In the genomic region with DNA sequence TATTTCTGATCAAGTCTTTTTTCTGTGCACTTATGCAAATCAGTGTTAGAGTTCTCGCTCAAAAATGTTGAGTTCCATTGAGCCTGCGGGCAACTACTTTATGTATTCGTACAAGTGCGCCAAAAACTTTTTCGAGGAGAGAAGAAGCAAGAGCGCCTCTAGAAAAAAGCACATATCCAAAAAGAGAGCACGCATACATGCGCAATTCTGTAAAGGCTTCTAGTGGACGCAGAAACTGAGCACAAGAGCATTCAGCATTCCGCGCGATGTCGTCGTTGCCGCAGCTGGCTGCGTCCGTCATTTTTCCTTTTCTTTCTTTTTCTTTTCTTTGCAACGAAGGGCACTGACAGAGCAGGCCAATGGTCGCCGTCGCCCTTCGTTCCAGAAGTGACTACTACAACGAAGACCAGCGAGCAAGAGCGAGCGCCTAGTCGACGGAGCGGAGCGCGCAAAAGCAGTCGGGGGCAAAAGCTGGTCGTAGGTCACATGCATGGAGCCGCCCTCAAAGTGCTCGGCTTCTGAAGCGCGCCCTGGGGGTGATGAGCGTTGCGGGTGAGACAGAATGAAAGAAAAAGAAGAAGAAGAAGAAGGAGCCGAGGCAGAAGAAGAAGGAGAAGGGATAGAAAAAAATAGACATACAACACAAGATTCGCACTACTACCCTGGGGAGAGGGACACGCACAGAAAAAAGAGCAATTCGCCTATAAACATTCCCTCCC, we compare ENCODE assay signal across 4 worm cellular contexts.
TF ChIP-seq lines count a peak whose summit lies in the region.

No protein-coding gene starts in this region.

TF ChIP-seq in whole organism, L2 larva, 48 proteins besides CTCF, POLR2A, EP300 and RAD21 (continues in another document):
- peak; percentile 5 for TF ChIP-seq ztf-4 (tag; optimal IDR thresholded peaks at IDR 0.05; lab: Kevin White, UChicago)
- TF ChIP-seq sma-9 (GFP tag; optimal IDR thresholded peaks at IDR 0.05; lab: Kevin White, UChicago), result peak; percentile 62
- TF ChIP-seq sma-9 (tag; optimal IDR thresholded peaks at IDR 0.05; lab: Kevin White, UChicago), result no peak
- TF ChIP-seq gmeb-1 (tag; optimal IDR thresholded peaks at IDR 0.05; lab: Kevin White, UChicago), result no peak
- no peak for TF ChIP-seq sma-3 (GFP tag; optimal IDR thresholded peaks at IDR 0.05; lab: Kevin White, UChicago)
- TF ChIP-seq sem-4 (tag; optimal IDR thresholded peaks at IDR 0.05; lab: Kevin White, UChicago), result peak; percentile 4
- peak; percentile 10 for TF ChIP-seq ceh-82 (tag; optimal IDR thresholded peaks at IDR 0.05; lab: Kevin White, UChicago)
- TF ChIP-seq nhr-129 (tag; optimal IDR thresholded peaks at IDR 0.05; lab: Kevin White, UChicago), result peak; percentile 66
- TF ChIP-seq mab-5 (tag; optimal IDR thresholded peaks at IDR 0.05; lab: Kevin White, UChicago), result peak; percentile 81
- TF ChIP-seq ztf-1 (GFP tag; conservative IDR thresholded peaks at IDR 0.05; lab: Robert Waterston, UW), result 0 out of 2 replicates have a peak, but pooled peaks have one; percentile 21
- no peak for TF ChIP-seq R02D3.7 (tag; optimal IDR thresholded peaks at IDR 0.05; lab: Kevin White, UChicago)
- TF ChIP-seq nhr-11 (tag; optimal IDR thresholded peaks at IDR 0.05; lab: Kevin White, UChicago), result no peak
- TF ChIP-seq egl-27 (tag; optimal IDR thresholded peaks at IDR 0.05; lab: Kevin White, UChicago), result no peak
- no peak for TF ChIP-seq aly-2 (tag; optimal IDR thresholded peaks at IDR 0.05; lab: Kevin White, UChicago)
- TF ChIP-seq C34F6.9 (tag; optimal IDR thresholded peaks at IDR 0.05; lab: Kevin White, UChicago), result peak; percentile 56
- peak; percentile 85 for TF ChIP-seq F13H6.1 (tag; optimal IDR thresholded peaks at IDR 0.05; lab: Kevin White, UChicago)
- no peak for TF ChIP-seq skn-1 (tag; optimal IDR thresholded peaks at IDR 0.05; lab: Kevin White, UChicago)
- TF ChIP-seq lin-11 (tag; optimal IDR thresholded peaks at IDR 0.05; lab: Kevin White, UChicago), result no peak
- TF ChIP-seq peb-1 (tag; optimal IDR thresholded peaks at IDR 0.05; lab: Kevin White, UChicago), result no peak
- TF ChIP-seq ztf-11 (tag; optimal IDR thresholded peaks at IDR 0.05; lab: Kevin White, UChicago), result no peak
- TF ChIP-seq mdl-1 (tag; optimal IDR thresholded peaks at IDR 0.05; lab: Kevin White, UChicago), result peak; percentile 57 to 86

TF ChIP-seq in whole organism, L4 larva, 104 proteins besides CTCF, POLR2A, EP300 and RAD21 (continues in another document):
- TF ChIP-seq D1046.2 (GFP tag; IDR thresholded peaks at IDR 0.05; lab: Robert Waterston, UW) (no peak), skn-1 (tag; optimal IDR thresholded peaks at IDR 0.05; lab: Kevin White, UChicago) (peak; percentile 2), ceh-44 (GFP tag; IDR thresholded peaks at IDR 0.05; lab: Robert Waterston, UW) (0 out of 2 replicates have a peak, but pooled peaks have one; percentile 45), fos-1 (tag; optimal IDR thresholded peaks at IDR 0.05; lab: Kevin White, UChicago) (no peak), snpc-1.2 (GFP tag; IDR thresholded peaks at IDR 0.05; lab: Robert Waterston, UW) (no peak), unc-62 (GFP tag; optimal IDR thresholded peaks at IDR 0.05 in 1 of 2; lab: Kevin White, UChicago) (peak in 1 of 2 experiments; percentile 99), unc-62 (tag; optimal IDR thresholded peaks at IDR 0.05; lab: Kevin White, UChicago) (no peak), set-16 (GFP tag; IDR thresholded peaks at IDR 0.05; lab: Robert Waterston, UW) (peak; percentile 98), lsy-2 (tag; optimal IDR thresholded peaks at IDR 0.05; lab: Kevin White, UChicago) (peak; percentile 35 to 40), ztf-7 (tag; optimal IDR thresholded peaks at IDR 0.05; lab: Kevin White, UChicago) (no peak), lin-39 (tag; optimal IDR thresholded peaks at IDR 0.05; lab: Kevin White, UChicago) (no peak), attf-4 (tag; optimal IDR thresholded peaks at IDR 0.05; lab: Kevin White, UChicago) (no peak), T26A8.4 (GFP tag; IDR thresholded peaks at IDR 0.05; lab: Robert Waterston, UW) (0 out of 2 replicates have a peak, but pooled peaks have one; percentile 38), arid-1 (GFP tag; conservative IDR thresholded peaks at IDR 0.05; lab: Robert Waterston, UW) (no peak), unc-130 (GFP tag; optimal IDR thresholded peaks at IDR 0.05; lab: Kevin White, UChicago) (no peak), F26F4.8 (GFP tag; conservative IDR thresholded peaks at IDR 0.05; lab: Robert Waterston, UW) (no peak), R02D3.7 (tag; optimal IDR thresholded peaks at IDR 0.05; lab: Kevin White, UChicago) (no peak), nhr-111 (GFP tag; optimal IDR thresholded peaks at IDR 0.05; lab: Kevin White, UChicago) (no peak), gei-8 (GFP tag; optimal IDR thresholded peaks at IDR 0.05; lab: Kevin White, UChicago) (no peak), nhr-6 (tag; optimal IDR thresholded peaks at IDR 0.05; lab: Kevin White, UChicago) (no peak), mdt-29 (GFP tag; IDR thresholded peaks at IDR 0.05; lab: Robert Waterston, UW) (no peak), rbr-2 (tag; optimal IDR thresholded peaks at IDR 0.05; lab: Kevin White, UChicago) (peak; percentile 75)

TF ChIP-seq in whole organism, late embryonic, 69 proteins besides CTCF, POLR2A, EP300 and RAD21 (continues in another document):
- no peak for TF ChIP-seq gmeb-2 (tag; optimal IDR thresholded peaks at IDR 0.05; lab: Kevin White, UChicago)
- TF ChIP-seq npax-4 (tag; optimal IDR thresholded peaks at IDR 0.05; lab: Kevin White, UChicago), result no peak
- peak; percentile 78 for TF ChIP-seq elt-4 (tag; optimal IDR thresholded peaks at IDR 0.05; lab: Kevin White, UChicago)
- TF ChIP-seq sox-4 (tag; optimal IDR thresholded peaks at IDR 0.05; lab: Kevin White, UChicago), result no peak
- TF ChIP-seq unc-86 (tag; optimal IDR thresholded peaks at IDR 0.05; lab: Kevin White, UChicago), result no peak
- no peak for TF ChIP-seq zip-5 (tag; optimal IDR thresholded peaks at IDR 0.05; lab: Kevin White, UChicago)
- TF ChIP-seq ceh-6 (GFP tag; optimal IDR thresholded peaks at IDR 0.05; lab: Kevin White, UChicago), result no peak
- no peak for TF ChIP-seq ceh-30 (tag; optimal IDR thresholded peaks at IDR 0.05; lab: Kevin White, UChicago)
- no peak for TF ChIP-seq hlh-13 (GFP tag; optimal IDR thresholded peaks at IDR 0.05; lab: Kevin White, UChicago)
- peak; percentile 7 for TF ChIP-seq hlh-30 (tag; optimal IDR thresholded peaks at IDR 0.05; lab: Kevin White, UChicago; ENCODE audit: insufficient read depth)
- TF ChIP-seq ceh-9 (tag; optimal IDR thresholded peaks at IDR 0.05; lab: Kevin White, UChicago), result no peak
- no peak for TF ChIP-seq pat-9 (tag; optimal IDR thresholded peaks at IDR 0.05; lab: Kevin White, UChicago)
- no peak for TF ChIP-seq pha-4 (tag; optimal IDR thresholded peaks at IDR 0.05; lab: Kevin White, UChicago)
- no peak for TF ChIP-seq ceh-22 (tag; optimal IDR thresholded peaks at IDR 0.05; lab: Kevin White, UChicago)
- TF ChIP-seq madf-2 (tag; optimal IDR thresholded peaks at IDR 0.05; lab: Kevin White, UChicago), result no peak
- TF ChIP-seq T23F11.4 (GFP tag; optimal IDR thresholded peaks at IDR 0.05; lab: Kevin White, UChicago), result no peak
- TF ChIP-seq ceh-34 (tag; optimal IDR thresholded peaks at IDR 0.05; lab: Kevin White, UChicago), result peak; percentile 45
- TF ChIP-seq lim-6 (tag; optimal IDR thresholded peaks at IDR 0.05; lab: Kevin White, UChicago), result no peak
- no peak for TF ChIP-seq tbx-7 (tag; optimal IDR thresholded peaks at IDR 0.05; lab: Kevin White, UChicago)
- no peak for TF ChIP-seq F13H6.1 (tag; optimal IDR thresholded peaks at IDR 0.05; lab: Kevin White, UChicago)
- TF ChIP-seq ceh-19 (GFP tag; optimal IDR thresholded peaks at IDR 0.05; lab: Kevin White, UChicago), result peak; percentile 79
- TF ChIP-seq hlh-15 (tag; optimal IDR thresholded peaks at IDR 0.05; lab: Kevin White, UChicago), result no peak
- peak; percentile 53 for TF ChIP-seq unc-42 (tag; optimal IDR thresholded peaks at IDR 0.05; lab: Kevin White, UChicago)
- TF ChIP-seq rnt-1 (tag; optimal IDR thresholded peaks at IDR 0.05; lab: Kevin White, UChicago), result no peak

TF ChIP-seq in whole organism, mixed stage, embryonic, 35 proteins besides CTCF, POLR2A, EP300 and RAD21:
- TF ChIP-seq sptf-1 (tag; optimal IDR thresholded peaks at IDR 0.05; lab: Kevin White, UChicago), result peak; percentile 31
- TF ChIP-seq bed-3 (GFP tag; optimal IDR thresholded peaks at IDR 0.05; lab: Kevin White, UChicago), result no peak
- peak; percentile 11 for TF ChIP-seq ces-1 (GFP tag; optimal IDR thresholded peaks at IDR 0.05; lab: Kevin White, UChicago)
